Worm (Caenorhabditis elegans) whole organism, young adult: ENCODE results near the gene pqn-37.

ENCODE experiments used
- B0035.1 ChIP-seq: sonication (generic microtip); optimal IDR thresholded peaks from 2 replicates; lab custom pipeline; 2016; ENCODE audit warnings: missing genetic modification characterization, mild to moderate bottlenecking, missing compliant biosample characterization, missing genotype, missing genetic modification reagents
- F22D6.2 ChIP-seq: sonication (generic microtip); optimal IDR thresholded peaks from 2 replicates; lab custom pipeline; 2016; ENCODE audit warnings: mild to moderate bottlenecking, missing genetic modification characterization, missing compliant biosample characterization
- F37B4.10 ChIP-seq: fragments of 200-800 bp; sonication (Bioruptor generic); IDR thresholded peaks from 2 replicates; pipeline ENCODE4 v1.3.6; 2022; ENCODE audit warnings: missing genetic modification characterization, missing compliant biosample characterization
- F57C9.4 ChIP-seq: sonication (generic microtip); optimal IDR thresholded peaks from 2 replicates; lab custom pipeline; 2017; ENCODE audit warnings: mild to moderate bottlenecking, missing genetic modification characterization, missing compliant biosample characterization
- K12H6.12 ChIP-seq: fragments of 200-800 bp; sonication (Bioruptor generic); optimal IDR thresholded peaks from 2 replicates; lab custom pipeline; 2018; ENCODE audit warnings: mild to moderate bottlenecking, missing genetic modification characterization, missing compliant biosample characterization
- Y53G8AR.9 ChIP-seq: fragments of 200-800 bp; sonication (Bioruptor generic); conservative IDR thresholded peaks from 2 replicates; pipeline ENCODE4 v1.3.6; 2022; ENCODE audit warnings: missing genetic modification reagents, missing genetic modification characterization, missing compliant biosample characterization
- Y79H2A.3 ChIP-seq: fragments of 200-800 bp; sonication (Bioruptor generic); conservative IDR thresholded peaks from 2 replicates; pipeline ENCODE4 v1.3.6; 2022; ENCODE audit warnings: missing genetic modification reagents, missing genetic modification characterization, missing compliant biosample characterization
- ZK185.1 ChIP-seq: sonication (generic microtip); optimal IDR thresholded peaks from 2 replicates; lab custom pipeline; 2016; ENCODE audit warnings: mild to moderate bottlenecking, missing genetic modification characterization, missing compliant biosample characterization; ENCODE audit not compliant: poor library complexity, severe bottlenecking
- ccch-3 ChIP-seq: fragments of 200-800 bp; sonication (Bioruptor generic); optimal IDR thresholded peaks from 2 replicates; lab custom pipeline; 2018; ENCODE audit warnings: mild to moderate bottlenecking, missing genetic modification characterization, missing compliant biosample characterization
- cebp-1 ChIP-seq, 2 experiments: fragments of 200-800 bp in 1 of 2; sonication (Bioruptor generic) in 1 of 2; sonication (generic microtip) in 1 of 2; IDR thresholded peaks in 1 of 2; optimal IDR thresholded peaks in 1 of 2; 2 replicates each; pipeline versions ENCODE4 v1.3.6 to Lab custom; 2017 to 2022; ENCODE audit warnings: missing compliant biosample characterization in 2 of 2, missing genetic modification characterization in 2 of 2, mild to moderate bottlenecking in 1 of 2, missing genetic modification reagents in 1 of 2, moderate library complexity in 1 of 2
- ceh-100 ChIP-seq: fragments of 200-800 bp; sonication (Bioruptor generic); IDR thresholded peaks from 2 replicates; pipeline ENCODE4 v1.3.6; 2022; ENCODE audit warnings: missing genetic modification reagents, missing genetic modification characterization, missing compliant biosample characterization
- ceh-58 ChIP-seq: fragments of 200-800 bp; sonication (Bioruptor generic); IDR thresholded peaks from 2 replicates; pipeline ENCODE4 v1.3.6; 2022; ENCODE audit warnings: missing genetic modification characterization, missing compliant biosample characterization
- dox-1 ChIP-seq: fragments of 200-800 bp; sonication (Bioruptor generic); IDR thresholded peaks from 2 replicates; pipeline ENCODE4 v1.3.6; 2022; ENCODE audit warnings: missing genetic modification reagents, missing genetic modification characterization, missing compliant biosample characterization
- dpff-1 ChIP-seq: sonication (generic microtip); optimal IDR thresholded peaks from 2 replicates; lab custom pipeline; 2017; ENCODE audit warnings: mild to moderate bottlenecking, missing genetic modification characterization, missing compliant biosample characterization
- efl-1 ChIP-seq: fragments of 150-350 bp; optimal IDR thresholded peaks from 2 replicates; lab custom pipeline; 2014; ENCODE audit warnings: missing biosample characterization, missing genetic modification reagents, missing genetic modification characterization
- egl-18 ChIP-seq: fragments of 200-800 bp; sonication (Bioruptor generic); IDR thresholded peaks from 2 replicates; pipeline ENCODE4 v1.3.6; 2022; ENCODE audit warnings: missing genetic modification reagents, missing genetic modification characterization, missing compliant biosample characterization
- ets-4 ChIP-seq: fragments of 200-800 bp; sonication (Bioruptor generic); optimal IDR thresholded peaks from 2 replicates; lab custom pipeline; 2018; ENCODE audit warnings: mild to moderate bottlenecking, missing genetic modification characterization, missing compliant biosample characterization
- fkh-3 ChIP-seq: sonication (generic microtip); optimal IDR thresholded peaks from 2 replicates; lab custom pipeline; 2016; ENCODE audit warnings: mild to moderate bottlenecking, missing genetic modification characterization, missing compliant biosample characterization
- him-1 ChIP-seq: sonication (generic microtip); optimal IDR thresholded peaks from 2 replicates; lab custom pipeline; 2016; ENCODE audit warnings: missing genotype, missing genetic modification reagents, missing genetic modification characterization, missing compliant biosample characterization
- hrde-1 ChIP-seq: sonication (generic microtip); optimal IDR thresholded peaks from 2 replicates; lab custom pipeline; 2016; ENCODE audit warnings: missing genetic modification characterization, mild to moderate bottlenecking, missing compliant biosample characterization, moderate library complexity, missing genotype, missing genetic modification reagents, borderline replicate concordance
- hsf-1 ChIP-seq: fragments of 200-800 bp; sonication (Bioruptor generic); IDR thresholded peaks from 2 replicates; pipeline ENCODE4 v1.3.6; 2022; ENCODE audit warnings: missing genetic modification reagents, missing genetic modification characterization, missing compliant biosample characterization
- lin-35 ChIP-seq, 3 experiments: fragments of 150-350 bp in 2 of 3; sonication (generic microtip) in 1 of 3; optimal IDR thresholded peaks; 2 replicates each; lab custom pipeline; 2014 to 2018; ENCODE audit warnings: missing biosample characterization in 3 of 3, missing genetic modification characterization in 3 of 3, missing genetic modification reagents in 3 of 3
- lin-40 ChIP-seq: sonication (generic microtip); optimal IDR thresholded peaks from 2 replicates; lab custom pipeline; 2016; ENCODE audit warnings: missing genetic modification characterization, mild to moderate bottlenecking, missing compliant biosample characterization, missing genotype, missing genetic modification reagents
- lin-54 ChIP-seq: fragments of 200-800 bp; sonication (Bioruptor generic); optimal IDR thresholded peaks from 2 replicates; lab custom pipeline; 2018; ENCODE audit warnings: mild to moderate bottlenecking, missing genetic modification characterization, missing compliant biosample characterization
- lir-1 ChIP-seq: fragments of 200-800 bp; sonication (Bioruptor generic); conservative IDR thresholded peaks from 2 replicates; pipeline ENCODE4 v1.3.6; 2022; ENCODE audit warnings: missing genetic modification reagents, missing genetic modification characterization, missing compliant biosample characterization
- lsy-27 ChIP-seq: sonication (generic microtip); optimal IDR thresholded peaks from 2 replicates; lab custom pipeline; 2017; ENCODE audit warnings: missing genetic modification characterization, mild to moderate bottlenecking, missing compliant biosample characterization, antibody characterized with exemption, missing genotype, borderline replicate concordance; ENCODE audit not compliant: insufficient read depth
- madf-8 ChIP-seq: fragments of 200-800 bp; sonication (Bioruptor generic); conservative IDR thresholded peaks from 2 replicates; pipeline ENCODE4 v1.3.6; 2022; ENCODE audit warnings: missing genetic modification reagents, missing genetic modification characterization, missing compliant biosample characterization
- nfya-2 ChIP-seq: fragments of 200-800 bp; sonication (Bioruptor generic); IDR thresholded peaks from 2 replicates; pipeline ENCODE4 v1.3.6; 2022; ENCODE audit warnings: missing genetic modification reagents, missing genetic modification characterization, missing compliant biosample characterization
- nhr-27 ChIP-seq: fragments of 200-800 bp; sonication (Bioruptor generic); optimal IDR thresholded peaks from 2 replicates; lab custom pipeline; 2018; ENCODE audit warnings: mild to moderate bottlenecking, missing genetic modification characterization, moderate library complexity, missing compliant biosample characterization
- nhr-80 ChIP-seq: sonication (generic microtip); optimal IDR thresholded peaks from 2 replicates; lab custom pipeline; 2016; ENCODE audit warnings: missing genetic modification characterization, missing compliant biosample characterization
- pha-4 ChIP-seq: fragments of 150-350 bp; sonication (generic microtip); optimal IDR thresholded peaks from 2 replicates; lab custom pipeline; 2014; ENCODE audit warnings: missing biosample characterization, missing genetic modification reagents, missing genetic modification characterization
- repo-1 ChIP-seq: sonication (generic microtip); optimal IDR thresholded peaks from 2 replicates; lab custom pipeline; 2017; ENCODE audit warnings: mild to moderate bottlenecking, missing genetic modification characterization, missing compliant biosample characterization
- rpc-1 ChIP-seq, 2 experiments: fragments of 150-350 bp in 1 of 2; sonication (generic microtip) in 1 of 2; optimal IDR thresholded peaks; 2 replicates each; lab custom pipeline; 2014 to 2018; ENCODE audit warnings: missing biosample characterization in 1 of 2, missing genetic modification characterization in 1 of 2, missing genetic modification reagents in 1 of 2, missing genotype in 1 of 2
- sdz-38 ChIP-seq: sonication (generic microtip); optimal IDR thresholded peaks from 2 replicates; lab custom pipeline; 2016; ENCODE audit warnings: missing genotype, missing genetic modification characterization, missing compliant biosample characterization
- xnd-1 ChIP-seq: sonication (generic microtip); optimal IDR thresholded peaks from 2 replicates; lab custom pipeline; 2016; ENCODE audit warnings: missing genotype, missing genetic modification reagents, missing genetic modification characterization, missing compliant biosample characterization
- ztf-25 ChIP-seq: fragments of 200-800 bp; sonication (Bioruptor generic); IDR thresholded peaks from 2 replicates; pipeline ENCODE4 v1.3.6; 2022; ENCODE audit warnings: missing genetic modification reagents, missing genetic modification characterization, missing compliant biosample characterization

pqn-37 gene

ce11 chrX:3245812-3246211, 4.5 kb downstream of the pqn-37 start, which contains the start of gene F40F4.7 (continued):
- no peak for TF ChIP-seq him-1 (tag; lab: Kevin White, UChicago)
- peak; percentile 5 for TF ChIP-seq pha-4 (tag; lab: Kevin White, UChicago)
- peak; percentile 69 for TF ChIP-seq nhr-80 (tag; lab: Kevin White, UChicago)
- peak; percentile 53 for TF ChIP-seq lin-40
- TF ChIP-seq lir-1 (GFP tag; lab: Robert Waterston, UW), result no peak
- TF ChIP-seq dox-1 (GFP tag; lab: Robert Waterston, UW), result 0 out of 2 replicates have a peak, but pooled peaks have one; percentile 12
- no peak for TF ChIP-seq cebp-1 (GFP tag; IDR thresholded peaks at IDR 0.05; lab: Robert Waterston, UW)
- peak; percentile 61 for TF ChIP-seq cebp-1 (tag; optimal IDR thresholded peaks at IDR 0.05; lab: Kevin White, UChicago)
- TF ChIP-seq lin-35 (GFP tag; optimal IDR thresholded peaks at IDR 0.05; lab: Kevin White, UChicago), result no peak
- TF ChIP-seq dpff-1 (tag; lab: Kevin White, UChicago), result no peak
- TF ChIP-seq Y79H2A.3 (GFP tag; lab: Robert Waterston, UW), result no peak
- no peak for TF ChIP-seq egl-18
- TF ChIP-seq hsf-1, result no peak
- TF ChIP-seq ZK185.1 (tag; lab: Kevin White, UChicago), result no peak
- TF ChIP-seq, all 124 proteins: peak for 16

DNA sequence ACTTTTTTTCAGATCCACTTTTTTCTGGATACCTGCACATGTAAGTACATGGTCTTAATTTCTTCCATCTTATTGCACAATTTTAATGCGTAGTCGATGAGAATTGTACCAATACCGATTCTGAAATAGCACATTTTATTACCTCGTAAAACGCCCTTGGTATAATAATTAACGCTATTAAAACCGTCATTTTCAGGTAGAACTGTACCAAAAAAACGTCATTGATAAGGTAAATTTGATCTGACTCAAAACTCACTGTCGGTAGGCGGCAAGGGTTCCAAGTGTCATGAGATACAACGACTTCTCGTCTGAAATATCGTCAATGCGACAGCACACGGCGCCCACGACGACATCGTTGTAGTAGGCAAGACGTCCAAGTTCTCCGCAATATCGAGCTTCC, 5.9 kb downstream of the pqn-37 start:
- TF ChIP-seq Y53G8AR.9 (GFP tag; lab: Robert Waterston, UW), result no peak
- no peak for TF ChIP-seq F37B4.10
- TF ChIP-seq lin-35 (GFP tag; optimal IDR thresholded peaks at IDR 0.05; lab: Kevin White, UChicago), result no peak
- TF ChIP-seq efl-1 (GFP tag; lab: Kevin White, UChicago), result no peak
- TF ChIP-seq nhr-80 (tag; lab: Kevin White, UChicago), result peak; percentile 18

DNA sequence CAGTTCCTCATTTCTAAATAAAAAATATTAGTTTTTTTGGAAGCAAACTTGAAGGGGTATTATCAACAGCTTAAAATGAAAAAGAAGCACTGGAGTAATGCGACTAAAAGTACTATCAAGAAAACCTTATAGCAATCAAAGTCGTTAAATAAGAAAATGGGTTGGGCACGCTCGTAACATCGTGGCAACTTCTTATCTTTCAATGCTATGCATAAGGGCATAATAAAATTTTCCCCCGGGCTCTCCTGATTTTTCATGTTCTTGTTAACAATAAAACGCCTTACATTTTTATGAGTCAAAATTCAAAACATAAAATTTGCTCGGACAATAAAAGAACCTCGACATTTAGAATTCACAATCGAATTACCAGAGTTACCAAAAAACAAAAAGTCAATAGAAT, 6.7 kb downstream of the pqn-37 start, which contains the start of gene irg-7:
Gene irg-7 (minus strand): TSS at position 23 of the 400 bp plus-strand sequence.
- no peak for TF ChIP-seq ccch-3
- TF ChIP-seq nhr-80 (tag; lab: Kevin White, UChicago), result peak; percentile 21
- TF ChIP-seq hrde-1, result no peak

DNA sequence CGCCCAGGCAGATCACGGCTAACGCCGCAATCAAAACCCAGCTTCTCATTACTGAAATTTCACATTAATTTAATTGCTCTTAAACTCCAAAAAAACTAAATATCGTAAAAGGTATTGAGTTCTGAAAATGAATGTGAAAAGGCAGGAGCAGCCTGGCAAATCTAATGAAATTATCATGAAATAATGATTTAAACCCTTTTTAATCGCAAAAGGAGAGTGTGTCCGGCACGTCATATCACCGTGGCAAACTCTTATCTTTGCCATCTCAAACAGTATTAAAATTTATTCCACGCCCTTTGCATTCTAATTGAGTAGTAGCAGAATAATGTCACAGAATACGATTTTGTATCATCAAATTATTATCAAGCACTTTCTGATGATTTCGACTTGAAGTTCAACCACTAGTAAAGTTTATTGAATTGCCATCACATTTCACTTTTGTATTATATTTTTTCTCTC, 14.9 kb downstream of the pqn-37 start, which contains the start of gene F28B4.3:
Gene F28B4.3 (minus strand): TSS at position 51 of the 459 bp plus-strand sequence.
- TF ChIP-seq dox-1 (GFP tag; lab: Robert Waterston, UW), result 0 out of 2 replicates have a peak, but pooled peaks have one; percentile 27
- no peak for TF ChIP-seq nhr-27
- TF ChIP-seq ets-4 (GFP tag; lab: Kevin White, UChicago), result peak; percentile 54
- TF ChIP-seq F57C9.4 (tag; lab: Kevin White, UChicago), result no peak
- no peak for TF ChIP-seq nfya-2 (GFP tag; lab: Robert Waterston, UW)
- TF ChIP-seq rpc-1 (optimal IDR thresholded peaks at IDR 0.05; lab: Kevin White, UChicago), result no peak
- no peak for TF ChIP-seq rpc-1 (tag; optimal IDR thresholded peaks at IDR 0.05; lab: Kevin White, UChicago)
- TF ChIP-seq F22D6.2 (tag; lab: Kevin White, UChicago), result no peak
- TF ChIP-seq lin-54 (GFP tag; lab: Kevin White, UChicago), result no peak
- TF ChIP-seq K12H6.12 (tag; lab: Kevin White, UChicago), result no peak
- no peak for TF ChIP-seq lir-1 (GFP tag; lab: Robert Waterston, UW)
- TF ChIP-seq nhr-80 (tag; lab: Kevin White, UChicago), result peak; percentile 96
- peak; percentile 78 for TF ChIP-seq repo-1 (tag; lab: Kevin White, UChicago)

DNA sequence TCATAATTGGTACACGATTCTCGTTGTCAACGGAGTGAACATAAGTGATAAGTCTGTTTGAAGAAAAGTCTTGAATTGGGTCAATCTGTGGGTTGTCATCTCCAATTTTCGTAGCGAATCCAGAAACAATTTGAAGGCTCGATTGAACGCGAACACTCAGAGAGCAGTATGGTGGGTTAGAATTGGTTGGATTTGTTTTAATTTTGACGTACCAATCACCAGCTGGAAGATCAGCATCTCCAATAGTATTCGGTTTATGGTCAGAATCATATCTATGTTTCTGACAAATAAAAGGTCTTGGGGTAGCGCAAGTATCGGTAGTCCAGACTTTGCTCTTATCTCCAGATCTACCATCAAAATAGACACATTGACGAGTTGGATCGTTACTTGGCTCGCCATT, 19.8 kb downstream of the pqn-37 start:
- TF ChIP-seq ceh-58 (GFP tag; lab: Robert Waterston, UW), result no peak
- TF ChIP-seq B0035.1 (tag; lab: Kevin White, UChicago), result no peak
- no peak for TF ChIP-seq F37B4.10
- TF ChIP-seq lsy-27 (tag; lab: Kevin White, UChicago), result no peak
- no peak for TF ChIP-seq pha-4 (tag; lab: Kevin White, UChicago)
- TF ChIP-seq ceh-100 (GFP tag; lab: Robert Waterston, UW), result no peak
- TF ChIP-seq xnd-1 (tag; lab: Kevin White, UChicago), result no peak
- no peak for TF ChIP-seq fkh-3
- TF ChIP-seq sdz-38, result no peak
- no peak for TF ChIP-seq madf-8 (GFP tag; lab: Robert Waterston, UW)
- no peak for TF ChIP-seq ztf-25 (GFP tag; lab: Robert Waterston, UW)
